Worm (Caenorhabditis elegans) whole organism, L2 larva: ENCODE measurements around the gene ZK177.3.

ENCODE experiments used
- R02D3.7 ChIP-seq: fragments of 150-350 bp; optimal IDR thresholded peaks from 2 replicates; lab custom pipeline; 2014; ENCODE audit warnings: missing biosample characterization, missing genetic modification characterization
- dmd-4 ChIP-seq: sonication (generic microtip); optimal IDR thresholded peaks from 2 replicates; lab custom pipeline; 2017; ENCODE audit warnings: missing biosample characterization, missing genetic modification characterization
- egl-27 ChIP-seq: sonication (generic microtip); optimal IDR thresholded peaks from 3 replicates; lab custom pipeline; 2017; ENCODE audit warnings: missing biosample characterization, missing genetic modification reagents, missing genetic modification characterization
- lin-13 ChIP-seq: fragments of 150-350 bp; optimal IDR thresholded peaks from 2 replicates; lab custom pipeline; 2014; ENCODE audit warnings: missing biosample characterization, missing genetic modification reagents, missing genetic modification characterization
- lin-39 ChIP-seq: fragments of 150-350 bp; optimal IDR thresholded peaks from 2 replicates; lab custom pipeline; 2014; ENCODE audit warnings: missing biosample characterization, missing genetic modification reagents, missing genetic modification characterization
- mab-5 ChIP-seq: fragments of 150-350 bp; optimal IDR thresholded peaks from 2 replicates; lab custom pipeline; 2014; ENCODE audit warnings: missing biosample characterization, missing genetic modification characterization
- mdl-1 ChIP-seq, 2 experiments: fragments of 150-350 bp in 1 of 2; sonication (generic microtip) in 1 of 2; optimal IDR thresholded peaks; 2 replicates each; lab custom pipeline; 2017; ENCODE audit warnings: missing biosample characterization in 2 of 2, missing genetic modification characterization in 2 of 2
- nhr-23 ChIP-seq: fragments of 150-350 bp; optimal IDR thresholded peaks from 2 replicates; lab custom pipeline; 2014; ENCODE audit warnings: missing biosample characterization, missing genetic modification reagents, missing genetic modification characterization
- nhr-237 ChIP-seq: fragments of 150-350 bp; optimal IDR thresholded peaks from 2 replicates; lab custom pipeline; 2014; ENCODE audit warnings: missing biosample characterization, missing genetic modification characterization
- nhr-77 ChIP-seq: fragments of 150-350 bp; optimal IDR thresholded peaks from 2 replicates; lab custom pipeline; 2014; ENCODE audit warnings: missing biosample characterization, missing genetic modification characterization
- ztf-11 ChIP-seq: sonication (generic microtip); optimal IDR thresholded peaks from 2 replicates; lab custom pipeline; 2017; ENCODE audit warnings: missing biosample characterization, missing genetic modification characterization
- ztf-4 ChIP-seq: fragments of 150-350 bp; optimal IDR thresholded peaks from 2 replicates; lab custom pipeline; 2014; ENCODE audit warnings: missing biosample characterization, missing genetic modification characterization

- TF ChIP-seq lin-13: no peak
- no peak for TF ChIP-seq ztf-4 (tag; lab: Kevin White, UChicago)
- no peak for TF ChIP-seq nhr-237
- TF ChIP-seq nhr-23 (tag; lab: Kevin White, UChicago): no peak
- TF ChIP-seq ztf-11: no peak
- TF ChIP-seq dmd-4: no peak
- TF ChIP-seq lin-39 (tag; lab: Kevin White, UChicago): no peak
- no peak for TF ChIP-seq mdl-1 (tag; optimal IDR thresholded peaks at IDR 0.05; lab: Kevin White, UChicago)
- no peak for TF ChIP-seq nhr-77 (tag; lab: Kevin White, UChicago)
- no peak for TF ChIP-seq egl-27 (tag; lab: Kevin White, UChicago)
- no peak for TF ChIP-seq mab-5
- no peak for TF ChIP-seq R02D3.7 (tag; lab: Kevin White, UChicago)
These were observed 49.5 kb downstream of the ZK177.3 start for ce11 chrII:5565082-5565623.
